Worm (Caenorhabditis elegans): ENCODE measurements around the gene mlck-1.

DNA sequence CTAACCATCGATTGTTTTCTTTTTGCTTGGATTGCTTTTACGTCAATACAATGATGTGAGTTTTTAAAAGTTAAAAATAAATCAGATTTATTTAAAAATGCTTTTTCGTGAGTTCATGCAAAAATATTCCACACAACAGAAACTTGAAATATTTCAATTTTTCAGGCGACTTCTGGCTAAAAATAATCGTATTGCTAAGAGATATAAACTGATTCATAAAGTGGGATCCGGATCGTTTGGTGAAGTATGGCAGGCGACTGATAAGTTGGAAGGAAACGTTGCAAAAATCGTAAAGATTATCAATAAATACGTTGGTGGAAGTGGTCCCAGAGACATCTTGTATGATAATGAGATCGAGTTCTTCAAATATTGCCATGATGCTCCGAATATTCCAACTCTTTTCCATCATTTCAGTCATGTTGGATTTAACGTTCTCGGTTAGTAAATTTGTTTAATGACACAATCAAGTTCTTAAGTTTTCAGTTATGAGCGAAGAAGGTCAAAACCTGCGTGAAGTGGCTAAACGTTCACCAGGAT is 9.0 kb downstream of the mlck-1 start, which contains the start of gene ZC373.3:
- no peak for TF ChIP-seq ztf-1 (GFP tag; conservative IDR thresholded peaks at IDR 0.05)
- no peak for TF ChIP-seq ama-1 (optimal IDR thresholded peaks at IDR 0.05)

Data from whole organism, L2 larva.